Worm (Caenorhabditis elegans): ENCODE results near the gene F26D10.13.

- TF ChIP-seq pqm-1 (tag; optimal IDR thresholded peaks at IDR 0.05) (no peak), jun-1 (tag; optimal IDR thresholded peaks at IDR 0.05) (no peak), rbr-2 (tag; optimal IDR thresholded peaks at IDR 0.05) (peak; percentile 38), hlh-11 (tag; optimal IDR thresholded peaks at IDR 0.05) (no peak)
These were observed 29.1 kb upstream of the F26D10.13 start for ce11 chrIV:17293679-17294078.
